Worm (Caenorhabditis elegans) whole organism, mixed stage, embryonic: ENCODE data around the gene srj-24.

Experiments
- blmp-1 ChIP-seq: fragments of 150-350 bp; optimal IDR thresholded peaks from 2 replicates; lab custom pipeline; 2014; ENCODE audit warnings: missing biosample characterization, missing genetic modification characterization
- elt-1 ChIP-seq: sonication (generic microtip); optimal IDR thresholded peaks from 2 replicates; lab custom pipeline; 2017; ENCODE audit warnings: missing genetic modification characterization, mild to moderate bottlenecking, missing compliant biosample characterization, antibody characterized with exemption, moderate library complexity, borderline replicate concordance; ENCODE audit not compliant: insufficient read depth
- lin-13 ChIP-seq: fragments of 150-350 bp; optimal IDR thresholded peaks from 2 replicates; lab custom pipeline; 2014; ENCODE audit warnings: missing biosample characterization, missing genetic modification characterization
- mls-2 ChIP-seq: sonication (generic microtip); optimal IDR thresholded peaks from 2 replicates; lab custom pipeline; 2016; ENCODE audit warnings: mild to moderate bottlenecking, missing genetic modification characterization, moderate library complexity, missing compliant biosample characterization
- nhr-12 ChIP-seq: fragments of 150-350 bp; optimal IDR thresholded peaks from 2 replicates; lab custom pipeline; 2014; ENCODE audit warnings: missing biosample characterization, missing genetic modification characterization
- nhr-28 ChIP-seq: fragments of 150-350 bp; optimal IDR thresholded peaks from 2 replicates; lab custom pipeline; 2014; ENCODE audit warnings: missing biosample characterization, missing genetic modification characterization
- snpc-4 ChIP-seq: fragments of 150-350 bp; optimal IDR thresholded peaks from 2 replicates; lab custom pipeline; 2014; ENCODE audit warnings: missing biosample characterization, missing genetic modification characterization
- unc-39 ChIP-seq: fragments of 150-350 bp; optimal IDR thresholded peaks from 2 replicates; lab custom pipeline; 2014; ENCODE audit warnings: missing biosample characterization, missing genetic modification characterization

ce11 chrV:687384-687783, 51.3 kb downstream of the srj-24 start, which contains the start of gene H25P19.1:
- TF ChIP-seq nhr-28 (no peak), unc-39 (tag; lab: Kevin White, UChicago) (no peak), elt-1 (tag; lab: Kevin White, UChicago) (no peak), lin-13 (no peak), snpc-4 (tag; lab: Kevin White, UChicago) (no peak), nhr-12 (tag; lab: Kevin White, UChicago) (no peak), mls-2 (tag; lab: Kevin White, UChicago) (no peak), blmp-1 (tag; lab: Kevin White, UChicago) (no peak)
